Comparison of ENCODE assay signal across 3 fruit fly cellular contexts in the genomic region with DNA sequence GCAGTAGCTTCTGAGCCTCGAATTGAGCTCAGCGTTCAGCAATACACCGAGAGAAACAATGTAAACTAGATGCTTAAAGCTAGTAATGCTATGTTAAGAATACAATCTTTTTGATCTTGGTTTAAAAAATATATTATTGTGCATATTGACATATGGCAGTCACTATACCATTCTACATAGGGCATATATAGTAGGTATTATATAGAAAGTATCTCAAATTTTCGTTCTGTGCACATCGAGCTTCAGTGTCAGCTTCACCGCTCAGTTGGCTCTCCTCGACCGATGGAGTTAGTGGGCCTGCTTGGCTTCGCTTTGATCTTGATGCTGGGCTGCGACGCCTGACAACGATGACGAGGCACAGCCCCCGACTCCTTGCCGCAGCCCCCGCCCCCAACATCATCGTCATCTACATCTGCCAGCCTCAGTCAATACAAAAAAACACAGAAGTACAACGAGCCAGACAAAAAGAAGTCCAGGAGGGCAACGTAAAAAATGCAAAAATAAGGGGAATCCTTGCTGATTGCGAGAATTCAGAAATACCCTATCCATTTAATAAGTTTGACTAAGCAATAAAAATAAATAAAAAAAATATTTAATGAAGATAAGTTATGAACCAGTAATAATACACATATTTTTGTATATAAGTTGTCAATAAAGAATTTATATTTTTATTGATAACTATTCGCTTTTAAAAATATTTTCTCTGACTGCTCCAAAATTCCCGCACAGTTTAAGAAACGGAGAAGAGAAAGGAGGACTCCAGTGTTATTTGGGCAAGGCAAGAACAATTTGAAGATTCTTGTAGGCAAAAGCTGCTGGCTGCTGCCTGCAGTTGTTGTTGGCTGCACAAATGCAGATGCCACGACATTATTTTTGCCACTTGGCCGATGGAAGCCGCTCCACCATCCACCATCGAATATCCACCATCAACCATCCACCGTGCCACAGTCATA.
TF ChIP-seq lines count a peak whose summit lies in the region.

No protein-coding gene starts in this region.

TF ChIP-seq in whole organism, embryonic, 481 proteins besides CTCF, POLR2A, EP300 and RAD21 (continued from another document and continues in another):
- TF ChIP-seq HLH3B (GFP tag; IDR thresholded peaks at IDR 0.05; lab: Robert Waterston, UW): no peak
- TF ChIP-seq lbe (GFP tag; optimal IDR thresholded peaks at IDR 0.05; lab: Kevin White, UChicago): peak; percentile 85
- TF ChIP-seq CG14050 (GFP tag; IDR thresholded peaks at IDR 0.05; lab: Robert Waterston, UW): no peak
- TF ChIP-seq knrl (GFP tag; IDR thresholded peaks at IDR 0.05; lab: Robert Waterston, UW; ENCODE audit: partially characterized antibody): no peak
- no peak for TF ChIP-seq peb (GFP tag; IDR thresholded peaks at IDR 0.05; lab: Robert Waterston, UW)
- TF ChIP-seq CG6272 (GFP tag; IDR thresholded peaks at IDR 0.05; lab: Robert Waterston, UW): no peak
- TF ChIP-seq p53 (GFP tag; optimal IDR thresholded peaks at IDR 0.05; lab: Kevin White, UChicago): no peak
- TF ChIP-seq CG4617 (GFP tag; optimal IDR thresholded peaks at IDR 0.05; lab: Kevin White, UChicago; ENCODE audit: borderline replicate concordance): no peak
- no peak for TF ChIP-seq CG31388 (GFP tag; optimal IDR thresholded peaks at IDR 0.05; lab: Kevin White, UChicago)
- TF ChIP-seq CG2678 (tag; optimal IDR thresholded peaks at IDR 0.05; lab: Kevin White, UChicago): no peak
- TF ChIP-seq fu2 (GFP tag; optimal IDR thresholded peaks at IDR 0.05; lab: Kevin White, UChicago): no peak
- no peak for TF ChIP-seq NK7.1 (GFP tag; optimal IDR thresholded peaks at IDR 0.05; lab: Kevin White, UChicago)
- peak; percentile 69 for TF ChIP-seq sens (GFP tag; lab: Kevin White, UChicago)
- no peak for TF ChIP-seq BtbVII (GFP tag; optimal IDR thresholded peaks at IDR 0.05; lab: Kevin White, UChicago)
- no peak for TF ChIP-seq ara (GFP tag; IDR thresholded peaks at IDR 0.05; lab: Robert Waterston, UW)
- no peak for TF ChIP-seq CG11560 (tag; IDR thresholded peaks at IDR 0.05; lab: Robert Waterston, UW)
- no peak for TF ChIP-seq CG7839 (tag; optimal IDR thresholded peaks at IDR 0.05; lab: Kevin White, UChicago)
- no peak for TF ChIP-seq CG4730 (GFP tag; IDR thresholded peaks at IDR 0.05; lab: Robert Waterston, UW)
- no peak for TF ChIP-seq CG2129 (GFP tag; IDR thresholded peaks at IDR 0.05; lab: Robert Waterston, UW; ENCODE audit: partially characterized antibody)
- TF ChIP-seq hbn (GFP tag; IDR thresholded peaks at IDR 0.05; lab: Robert Waterston, UW; ENCODE audit: partially characterized antibody): no peak
- no peak for TF ChIP-seq sr (GFP tag; IDR thresholded peaks at IDR 0.05; lab: Robert Waterston, UW)
- no peak for TF ChIP-seq CG16863 (GFP tag; optimal IDR thresholded peaks at IDR 0.05; lab: Kevin White, UChicago)
- peak; percentile 26 for TF ChIP-seq Ets65A (GFP tag; lab: Kevin White, UChicago)
- no peak for TF ChIP-seq CG8924 (tag; optimal IDR thresholded peaks at IDR 0.05; lab: Kevin White, UChicago)
- TF ChIP-seq CG3281 (GFP tag; optimal IDR thresholded peaks at IDR 0.05; lab: Kevin White, UChicago): no peak
- no peak for TF ChIP-seq dmrt99B (tag; optimal IDR thresholded peaks at IDR 0.05; lab: Kevin White, UChicago)
- TF ChIP-seq seq (GFP tag; IDR thresholded peaks at IDR 0.05; lab: Robert Waterston, UW): no peak
- TF ChIP-seq da (GFP tag; optimal IDR thresholded peaks at IDR 0.05; lab: Kevin White, UChicago): no peak
- TF ChIP-seq tna (GFP tag; IDR thresholded peaks at IDR 0.05; lab: Robert Waterston, UW; ENCODE audit: partially characterized antibody): no peak
- TF ChIP-seq kay (GFP tag; optimal IDR thresholded peaks at IDR 0.05; lab: Kevin White, UChicago): no peak
- peak; percentile 85 for TF ChIP-seq Drgx (GFP tag; IDR thresholded peaks at IDR 0.05; lab: Robert Waterston, UW)
- TF ChIP-seq NC2α (GFP tag; optimal IDR thresholded peaks at IDR 0.05; lab: Kevin White, UChicago): no peak
- no peak for TF ChIP-seq Dbx (GFP tag; IDR thresholded peaks at IDR 0.05; lab: Robert Waterston, UW)
- TF ChIP-seq CG13624 (GFP tag; optimal IDR thresholded peaks at IDR 0.05; lab: Kevin White, UChicago): no peak
- TF ChIP-seq sc (optimal IDR thresholded peaks at IDR 0.05; lab: Kevin White, UChicago): no peak
- no peak for TF ChIP-seq sc (GFP tag; optimal IDR thresholded peaks at IDR 0.05; lab: Kevin White, UChicago)
- TF ChIP-seq row (GFP tag; IDR thresholded peaks at IDR 0.05; lab: Robert Waterston, UW): peak; percentile 29; the same call in 1 of the 3 replicates
- no peak for TF ChIP-seq CG8478 (optimal IDR thresholded peaks at IDR 0.05; lab: Kevin White, UChicago)
- TF ChIP-seq CG42726 (GFP tag; IDR thresholded peaks at IDR 0.05; lab: Robert Waterston, UW; ENCODE audit: partially characterized antibody): no peak
- no peak for TF ChIP-seq CG11456 (GFP tag; IDR thresholded peaks at IDR 0.05; lab: Robert Waterston, UW)
- no peak for TF ChIP-seq CG13424 (tag; optimal IDR thresholded peaks at IDR 0.05; lab: Kevin White, UChicago)
- TF ChIP-seq corto (GFP tag; optimal IDR thresholded peaks at IDR 0.05; lab: Kevin White, UChicago): peak; percentile 80

TF ChIP-seq in whole organism, prepupa, 60 proteins besides CTCF, POLR2A, EP300 and RAD21 (continued from another document):
- TF ChIP-seq vri (GFP tag; optimal IDR thresholded peaks at IDR 0.05; lab: Kevin White, UChicago): peak; percentile 87
- TF ChIP-seq svp (GFP tag; lab: Kevin White, UChicago): peak; percentile 95
- peak; percentile 85 for TF ChIP-seq eg (GFP tag; IDR thresholded peaks at IDR 0.05; lab: Robert Waterston, UW)
- TF ChIP-seq ss (GFP tag; optimal IDR thresholded peaks at IDR 0.05; lab: Kevin White, UChicago): peak; percentile 91 to 93
- TF ChIP-seq CG10631 (GFP tag; optimal IDR thresholded peaks at IDR 0.05; lab: Kevin White, UChicago): peak; percentile 92
- peak; percentile 77 for TF ChIP-seq CG6854 (GFP tag; optimal IDR thresholded peaks at IDR 0.05; lab: Kevin White, UChicago)
- TF ChIP-seq CG6792 (GFP tag; optimal IDR thresholded peaks at IDR 0.05; lab: Kevin White, UChicago): peak; percentile 92
- TF ChIP-seq acj6 (GFP tag; optimal IDR thresholded peaks at IDR 0.05; lab: Kevin White, UChicago): peak; percentile 90
- TF ChIP-seq Smox (GFP tag; optimal IDR thresholded peaks at IDR 0.05; lab: Kevin White, UChicago): peak; percentile 83
- peak; percentile 82 for TF ChIP-seq Gug (GFP tag; IDR thresholded peaks at IDR 0.05; lab: Robert Waterston, UW)
- peak; percentile 81 for TF ChIP-seq CG7368 (GFP tag; optimal IDR thresholded peaks at IDR 0.05; lab: Kevin White, UChicago)
- peak; percentile 87 for TF ChIP-seq lz (GFP tag; optimal IDR thresholded peaks at IDR 0.05; lab: Kevin White, UChicago)
- peak; percentile 74 for TF ChIP-seq Hr4 (GFP tag; optimal IDR thresholded peaks at IDR 0.05; lab: Kevin White, UChicago)
- peak; percentile 90 for TF ChIP-seq OdsH (GFP tag; optimal IDR thresholded peaks at IDR 0.05; lab: Kevin White, UChicago)
- peak; percentile 95 for TF ChIP-seq CG3919 (GFP tag; optimal IDR thresholded peaks at IDR 0.05; lab: Kevin White, UChicago)
- peak; percentile 48 for TF ChIP-seq dac (GFP tag; optimal IDR thresholded peaks at IDR 0.05; lab: Kevin White, UChicago)
- peak; percentile 76 for TF ChIP-seq CG6276 (GFP tag; optimal IDR thresholded peaks at IDR 0.05; lab: Kevin White, UChicago)
- peak; percentile 92 for TF ChIP-seq CG6808 (GFP tag; optimal IDR thresholded peaks at IDR 0.05; lab: Kevin White, UChicago)
- TF ChIP-seq Hr38 (GFP tag; optimal IDR thresholded peaks at IDR 0.05; lab: Kevin White, UChicago): no peak
- peak; percentile 78 for TF ChIP-seq Hr39 (GFP tag; optimal IDR thresholded peaks at IDR 0.05; lab: Kevin White, UChicago)
- TF ChIP-seq esn (GFP tag; optimal IDR thresholded peaks at IDR 0.05; lab: Kevin White, UChicago): peak; percentile 91
- peak; percentile 91 for TF ChIP-seq CG8319 (GFP tag; optimal IDR thresholded peaks at IDR 0.05; lab: Kevin White, UChicago)
- TF ChIP-seq CG34406 (GFP tag; optimal IDR thresholded peaks at IDR 0.05; lab: Kevin White, UChicago): peak; percentile 85
- TF ChIP-seq CG10669 (GFP tag; optimal IDR thresholded peaks at IDR 0.05; lab: Kevin White, UChicago): peak; percentile 95
- peak; percentile 90 for TF ChIP-seq CG11762 (GFP tag; optimal IDR thresholded peaks at IDR 0.05; lab: Kevin White, UChicago; ENCODE audit: insufficient read depth)
- TF ChIP-seq CG1621 (tag; optimal IDR thresholded peaks at IDR 0.05; lab: Kevin White, UChicago): peak; percentile 91
- TF ChIP-seq dsx (GFP tag; optimal IDR thresholded peaks at IDR 0.05; lab: Kevin White, UChicago; ENCODE audit: poor library complexity, severe bottlenecking): peak; percentile 95
- TF ChIP-seq Met (GFP tag; optimal IDR thresholded peaks at IDR 0.05; lab: Kevin White, UChicago): peak; percentile 86
- TF ChIP-seq topi (GFP tag; optimal IDR thresholded peaks at IDR 0.05; lab: Kevin White, UChicago): peak; percentile 89
- TF ChIP-seq CG8632 (GFP tag; optimal IDR thresholded peaks at IDR 0.05; lab: Kevin White, UChicago): peak; percentile 88
- peak; percentile 67 for TF ChIP-seq Ets21C (GFP tag; optimal IDR thresholded peaks at IDR 0.05; lab: Kevin White, UChicago)
- peak; percentile 94 for TF ChIP-seq spab (GFP tag; optimal IDR thresholded peaks at IDR 0.05; lab: Kevin White, UChicago)
- peak; percentile 73 to 89 for TF ChIP-seq salr (GFP tag; optimal IDR thresholded peaks at IDR 0.05; lab: Kevin White, UChicago)
- no peak for TF ChIP-seq Blimp-1 (GFP tag; optimal IDR thresholded peaks at IDR 0.05; lab: Kevin White, UChicago)
- TF ChIP-seq fkh (GFP tag; optimal IDR thresholded peaks at IDR 0.05; lab: Kevin White, UChicago): no peak
- TF ChIP-seq Eip93F (GFP tag; optimal IDR thresholded peaks at IDR 0.05; lab: Kevin White, UChicago): peak; percentile 62
- peak; percentile 96 for TF ChIP-seq CG6163 (GFP tag; IDR thresholded peaks at IDR 0.05; lab: Robert Waterston, UW)
- peak; percentile 80 for TF ChIP-seq Lpt (GFP tag; optimal IDR thresholded peaks at IDR 0.05; lab: Kevin White, UChicago)
- peak; percentile 90 for TF ChIP-seq CG8119 (GFP tag; IDR thresholded peaks at IDR 0.05; lab: Robert Waterston, UW)
- peak; percentile 92 for TF ChIP-seq Sox14 (GFP tag; optimal IDR thresholded peaks at IDR 0.05; lab: Kevin White, UChicago)

TF ChIP-seq in whole organism, wandering third instar larva, 38 proteins besides CTCF, POLR2A, EP300 and RAD21 (continued from another document):
- TF ChIP-seq pan (optimal IDR thresholded peaks at IDR 0.05; lab: Kevin White, UChicago) (no peak), CG9705 (GFP tag; optimal IDR thresholded peaks at IDR 0.05; lab: Kevin White, UChicago) (peak; percentile 67), OdsH (GFP tag; optimal IDR thresholded peaks at IDR 0.05; lab: Kevin White, UChicago) (peak; percentile 85), usp (GFP tag; optimal IDR thresholded peaks at IDR 0.05; lab: Kevin White, UChicago) (no peak), Hr78 (GFP tag; optimal IDR thresholded peaks at IDR 0.05; lab: Kevin White, UChicago) (no peak), rgr (GFP tag; optimal IDR thresholded peaks at IDR 0.05; lab: Kevin White, UChicago) (peak; percentile 89), Abd-B (GFP tag; optimal IDR thresholded peaks at IDR 0.05; lab: Kevin White, UChicago) (no peak), Dif (GFP tag; optimal IDR thresholded peaks at IDR 0.05; lab: Kevin White, UChicago; ENCODE audit: partially characterized antibody) (peak; percentile 16), Hr83 (GFP tag; optimal IDR thresholded peaks at IDR 0.05; lab: Kevin White, UChicago; ENCODE audit: poor library complexity, severe bottlenecking) (no peak), dsf (GFP tag; optimal IDR thresholded peaks at IDR 0.05; lab: Kevin White, UChicago; ENCODE audit: borderline replicate concordance) (no peak), GATAd (GFP tag; optimal IDR thresholded peaks at IDR 0.05; lab: Kevin White, UChicago) (no peak), foxo (GFP tag; optimal IDR thresholded peaks at IDR 0.05; lab: Kevin White, UChicago) (peak; percentile 67 to 88), sage (GFP tag; optimal IDR thresholded peaks at IDR 0.05; lab: Kevin White, UChicago) (peak; percentile 72), sv (GFP tag; optimal IDR thresholded peaks at IDR 0.05; lab: Kevin White, UChicago) (no peak)
